Fruit fly (Drosophila melanogaster) whole organism, prepupa: ENCODE measurements around the gene CG15260.
A peak's percentile ranks its signal among the peaks of the same experiment; 100 is the strongest.

ENCODE experiments used
- Blimp-1 ChIP-seq: fragments of 200-800 bp; sonication (Bioruptor generic); optimal IDR thresholded peaks from 3 replicates; lab custom pipeline; 2017; ENCODE audit warnings: missing biosample characterization, missing genetic modification characterization, mild to moderate bottlenecking, moderate library complexity, missing genetic modification reagents
- CG10631 ChIP-seq: fragments of 200-800 bp; sonication (Bioruptor generic); optimal IDR thresholded peaks from 2 replicates; lab custom pipeline; 2016; ENCODE audit warnings: missing biosample characterization, missing genetic modification characterization
- CG10669 ChIP-seq: fragments of 200-800 bp; sonication (Bioruptor generic); optimal IDR thresholded peaks from 3 replicates; lab custom pipeline; 2018; ENCODE audit warnings: missing biosample characterization, mild to moderate bottlenecking, missing genetic modification characterization, moderate library complexity
- CG11294 ChIP-seq: fragments of 200-800 bp; sonication (Bioruptor generic); IDR thresholded peaks from 2 replicates; pipeline ENCODE4 v1.3.6; 2022; ENCODE audit warnings: missing biosample characterization, missing genetic modification characterization
- CG11762 ChIP-seq: fragments of 200-800 bp; sonication (Bioruptor generic); optimal IDR thresholded peaks from 3 replicates; lab custom pipeline; 2016; ENCODE audit warnings: missing biosample characterization, missing genetic modification characterization; ENCODE audit not compliant: insufficient read depth
- CG15336 ChIP-seq: fragments of 200-800 bp; sonication (Bioruptor generic); IDR thresholded peaks from 2 replicates; pipeline ENCODE4 v1.3.6; 2022; ENCODE audit warnings: missing biosample characterization, missing genetic modification characterization
- CG1621 ChIP-seq: fragments of 200-800 bp; sonication (Bioruptor generic); optimal IDR thresholded peaks from 3 replicates; lab custom pipeline; 2018; ENCODE audit warnings: missing biosample characterization, mild to moderate bottlenecking, missing genetic modification characterization
- CG16779 ChIP-seq: fragments of 200-800 bp; sonication (Bioruptor generic); optimal IDR thresholded peaks from 3 replicates; lab custom pipeline; 2017; ENCODE audit warnings: missing biosample characterization, mild to moderate bottlenecking, missing genetic modification characterization
- CG3032 ChIP-seq: fragments of 200-800 bp; optimal IDR thresholded peaks from 2 replicates; lab custom pipeline; 2019; ENCODE audit warnings: missing biosample characterization, mild to moderate bottlenecking, missing genetic modification characterization, moderate library complexity
- CG31627 ChIP-seq: fragments of 200-800 bp; sonication (Bioruptor generic); optimal IDR thresholded peaks from 3 replicates; lab custom pipeline; 2016; ENCODE audit warnings: missing biosample characterization, missing genetic modification characterization
- CG34406 ChIP-seq: fragments of 200-800 bp; sonication (Bioruptor generic); optimal IDR thresholded peaks from 3 replicates; lab custom pipeline; 2016; ENCODE audit warnings: missing biosample characterization, missing genetic modification characterization
- CG3919 ChIP-seq: fragments of 200-800 bp; sonication (Bioruptor generic); optimal IDR thresholded peaks from 3 replicates; lab custom pipeline; 2016; ENCODE audit warnings: missing biosample characterization, missing genetic modification characterization
- CG4318 ChIP-seq: fragments of 200-800 bp; sonication (Bioruptor generic); optimal IDR thresholded peaks from 3 replicates; lab custom pipeline; 2017; ENCODE audit warnings: missing biosample characterization, mild to moderate bottlenecking, missing genetic modification characterization
- CG6163 ChIP-seq: fragments of 200-800 bp; sonication (Bioruptor generic); IDR thresholded peaks from 3 replicates; pipeline ENCODE4 v1.3.6; 2022; ENCODE audit warnings: missing biosample characterization, missing genetic modification characterization
- CG6276 ChIP-seq: fragments of 200-800 bp; sonication (Bioruptor generic); optimal IDR thresholded peaks from 2 replicates; lab custom pipeline; 2017; ENCODE audit warnings: missing biosample characterization, mild to moderate bottlenecking, missing genetic modification characterization
- CG6808 ChIP-seq: fragments of 200-800 bp; sonication (Bioruptor generic); optimal IDR thresholded peaks from 3 replicates; lab custom pipeline; 2017; ENCODE audit warnings: missing biosample characterization, missing genetic modification characterization, mild to moderate bottlenecking, moderate library complexity, missing genetic modification reagents
- CG6854 ChIP-seq: fragments of 200-800 bp; sonication (Bioruptor generic); optimal IDR thresholded peaks from 2 replicates; lab custom pipeline; 2017; ENCODE audit warnings: missing biosample characterization, mild to moderate bottlenecking, missing genetic modification characterization
- CG7368 ChIP-seq: fragments of 200-800 bp; sonication (Bioruptor generic); optimal IDR thresholded peaks from 3 replicates; lab custom pipeline; 2016; ENCODE audit warnings: missing biosample characterization, missing genetic modification characterization
- CG8319 ChIP-seq: fragments of 200-800 bp; sonication (Bioruptor generic); optimal IDR thresholded peaks from 3 replicates; lab custom pipeline; 2016; ENCODE audit warnings: missing biosample characterization, missing genetic modification characterization
- CG8632 ChIP-seq: fragments of 200-800 bp; sonication (Bioruptor generic); optimal IDR thresholded peaks from 3 replicates; lab custom pipeline; 2016; ENCODE audit warnings: missing biosample characterization, missing genetic modification characterization
- CG9139 ChIP-seq: fragments of 200-800 bp; sonication (Bioruptor generic); optimal IDR thresholded peaks from 3 replicates; lab custom pipeline; 2017; ENCODE audit warnings: missing biosample characterization, mild to moderate bottlenecking, missing genetic modification characterization
- Eip75B ChIP-seq: fragments of 200-800 bp; sonication (Bioruptor generic); optimal IDR thresholded peaks from 3 replicates; lab custom pipeline; 2016; ENCODE audit warnings: missing biosample characterization, missing genetic modification characterization
- Eip78C ChIP-seq: fragments of 200-800 bp; sonication (Bioruptor generic); peaks from one replicate; lab custom pipeline; 2016; ENCODE audit warnings: missing biosample characterization, missing genetic modification characterization
- Ets21C ChIP-seq: fragments of 200-800 bp; sonication (Bioruptor generic); optimal IDR thresholded peaks from 3 replicates; lab custom pipeline; 2016; ENCODE audit warnings: missing biosample characterization, missing genetic modification characterization
- Ets96B ChIP-seq: fragments of 200-800 bp; optimal IDR thresholded peaks from 2 replicates; lab custom pipeline; 2019; ENCODE audit warnings: missing biosample characterization, mild to moderate bottlenecking, missing genetic modification characterization, moderate library complexity
- Gug ChIP-seq: fragments of 200-800 bp; sonication (Bioruptor generic); IDR thresholded peaks from 2 replicates; pipeline ENCODE4 v1.3.6; 2022; ENCODE audit warnings: missing biosample characterization, missing genetic modification characterization
- Hr38 ChIP-seq: sonication (Bioruptor generic); optimal IDR thresholded peaks from 2 replicates; lab custom pipeline; 2016; ENCODE audit warnings: missing biosample characterization, missing genetic modification characterization
- Hr4 ChIP-seq: fragments of 200-800 bp; sonication (Bioruptor generic); optimal IDR thresholded peaks from 3 replicates; lab custom pipeline; 2016; ENCODE audit warnings: missing biosample characterization, missing genetic modification characterization
- Lpt ChIP-seq: fragments of 200-800 bp; sonication (Bioruptor generic); optimal IDR thresholded peaks from 3 replicates; lab custom pipeline; 2016; ENCODE audit warnings: missing biosample characterization, missing genetic modification characterization
- Met ChIP-seq: fragments of 200-800 bp; sonication (Bioruptor generic); optimal IDR thresholded peaks from 3 replicates; lab custom pipeline; 2016; ENCODE audit warnings: missing biosample characterization, missing genetic modification characterization
- OdsH ChIP-seq: fragments of 200-800 bp; sonication (Bioruptor generic); optimal IDR thresholded peaks from 3 replicates; lab custom pipeline; 2016; ENCODE audit warnings: missing biosample characterization, missing genetic modification characterization
- Sox14 ChIP-seq: fragments of 200-800 bp; sonication (Bioruptor generic); optimal IDR thresholded peaks from 3 replicates; lab custom pipeline; 2016; ENCODE audit warnings: missing biosample characterization, missing genetic modification characterization
- achi ChIP-seq: fragments of 200-800 bp; sonication (Bioruptor generic); optimal IDR thresholded peaks from 3 replicates; lab custom pipeline; 2016; ENCODE audit warnings: missing biosample characterization, missing genetic modification characterization
- cyc ChIP-seq: fragments of 200-800 bp; sonication (Bioruptor generic); optimal IDR thresholded peaks from 3 replicates; lab custom pipeline; 2016; ENCODE audit warnings: missing biosample characterization, missing genetic modification characterization
- dsx ChIP-seq: fragments of 200-800 bp; optimal IDR thresholded peaks from 3 replicates; lab custom pipeline; 2019; ENCODE audit warnings: missing biosample characterization, mild to moderate bottlenecking, missing genetic modification characterization, moderate library complexity; ENCODE audit not compliant: poor library complexity, severe bottlenecking
- eg ChIP-seq: fragments of 200-800 bp; sonication (Bioruptor generic); IDR thresholded peaks from 3 replicates; pipeline ENCODE4 v1.3.6; 2022; ENCODE audit warnings: missing biosample characterization, missing genetic modification characterization
- esn ChIP-seq: fragments of 200-800 bp; sonication (Bioruptor generic); optimal IDR thresholded peaks from 2 replicates; lab custom pipeline; 2016; ENCODE audit warnings: missing biosample characterization, mild to moderate bottlenecking, missing genetic modification characterization, moderate library complexity
- fd85E ChIP-seq: fragments of 200-800 bp; sonication (Bioruptor generic); optimal IDR thresholded peaks from 3 replicates; lab custom pipeline; 2016; ENCODE audit warnings: missing biosample characterization, missing genetic modification characterization
- fkh ChIP-seq: fragments of 200-800 bp; sonication (Bioruptor generic); optimal IDR thresholded peaks from 3 replicates; lab custom pipeline; 2017; ENCODE audit warnings: missing biosample characterization, mild to moderate bottlenecking, missing genetic modification characterization, moderate library complexity
- net ChIP-seq: fragments of 200-800 bp; sonication (Bioruptor generic); optimal IDR thresholded peaks from 3 replicates; lab custom pipeline; 2016; ENCODE audit warnings: missing biosample characterization, missing genetic modification characterization
- pdm3 ChIP-seq: fragments of 200-800 bp; sonication (Bioruptor generic); optimal IDR thresholded peaks from 3 replicates; lab custom pipeline; 2016; ENCODE audit warnings: missing biosample characterization, missing genetic modification characterization
- ss ChIP-seq, 2 experiments: fragments of 200-800 bp; sonication (Bioruptor generic); optimal IDR thresholded peaks; 2 replicates in 1 of 2; 3 replicates in 1 of 2; lab custom pipeline; 2017 to 2018; ENCODE audit warnings: mild to moderate bottlenecking in 2 of 2, missing biosample characterization in 2 of 2, missing genetic modification characterization in 2 of 2, moderate library complexity in 1 of 2
- topi ChIP-seq: fragments of 200-800 bp; sonication (Bioruptor generic); optimal IDR thresholded peaks from 3 replicates; lab custom pipeline; 2016; ENCODE audit warnings: missing biosample characterization, missing genetic modification characterization
- vri ChIP-seq: fragments of 200-800 bp; sonication (Bioruptor generic); optimal IDR thresholded peaks from 3 replicates; lab custom pipeline; 2016; ENCODE audit warnings: missing biosample characterization, mild to moderate bottlenecking, missing genetic modification characterization

Gene CG15260

DNA sequence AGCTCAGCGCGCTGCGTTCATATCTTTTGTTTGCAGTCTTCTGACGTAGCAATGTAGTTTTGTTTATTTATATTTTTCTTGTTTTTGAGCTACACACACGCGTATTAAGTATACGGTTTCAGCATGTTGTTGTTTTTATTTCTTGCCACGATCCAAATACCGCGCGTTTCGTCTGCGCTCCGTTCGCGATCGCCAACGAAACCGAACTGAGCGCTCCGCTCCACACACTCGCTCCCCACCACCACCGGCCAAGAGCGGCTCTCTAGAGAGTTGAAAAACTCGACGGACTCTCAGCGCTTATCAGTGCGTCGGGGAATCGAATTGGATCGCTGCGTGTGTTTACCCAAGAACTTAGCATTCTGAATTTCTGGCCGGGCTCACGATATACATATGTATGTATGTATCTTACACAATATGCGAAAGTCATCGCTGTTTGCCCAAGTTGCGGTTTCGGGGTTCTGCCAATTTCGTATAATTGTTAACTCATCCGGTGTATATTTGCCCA lies 27.5 kb downstream of the CG15260 start, which contains the start of gene yuri (continued):
- no peak for TF ChIP-seq CG4318
- TF ChIP-seq Hr4 (GFP tag; lab: Kevin White, UChicago): no peak
- peak; percentile 81 for TF ChIP-seq eg (GFP tag; lab: Robert Waterston, UW)
- no peak for TF ChIP-seq CG31627
- TF ChIP-seq vri (GFP tag; lab: Kevin White, UChicago): peak; percentile 87
- TF ChIP-seq CG10631 (GFP tag; lab: Kevin White, UChicago): no peak
- peak; percentile 61 for TF ChIP-seq CG3032 (tag; lab: Kevin White, UChicago)
- no peak for TF ChIP-seq Sox14 (GFP tag; lab: Kevin White, UChicago)
- TF ChIP-seq topi: no peak
- TF ChIP-seq CG34406: peak; percentile 40
- no peak for TF ChIP-seq cyc (GFP tag; lab: Kevin White, UChicago)
- peak; percentile 87 for TF ChIP-seq Eip78C (GFP tag; lab: Kevin White, UChicago)
- TF ChIP-seq Hr38 (GFP tag; lab: Kevin White, UChicago): no peak
- peak; percentile 67 for TF ChIP-seq Lpt (GFP tag; lab: Kevin White, UChicago)
- peak; percentile 68 for TF ChIP-seq Ets96B (tag; lab: Kevin White, UChicago)
- TF ChIP-seq CG10669 (GFP tag; lab: Kevin White, UChicago): peak; percentile 53
- peak; percentile 81 for TF ChIP-seq dsx (GFP tag; lab: Kevin White, UChicago)
- no peak for TF ChIP-seq CG8319 (GFP tag; lab: Kevin White, UChicago)
- no peak for TF ChIP-seq CG11762 (GFP tag; lab: Kevin White, UChicago)
- TF ChIP-seq CG9139 (GFP tag; lab: Kevin White, UChicago): peak; percentile 89
- TF ChIP-seq pdm3 (GFP tag; lab: Kevin White, UChicago): no peak
- TF ChIP-seq CG3919 (GFP tag; lab: Kevin White, UChicago): peak; percentile 60
- no peak for TF ChIP-seq fd85E (GFP tag; lab: Kevin White, UChicago)
- TF ChIP-seq CG6808 (GFP tag; lab: Kevin White, UChicago): peak; percentile 76
- peak; percentile 88 for TF ChIP-seq CG16779
- peak; percentile 79 for TF ChIP-seq CG6854
- peak; percentile 69 for TF ChIP-seq CG6276 (GFP tag; lab: Kevin White, UChicago)
- peak; percentile 32 for TF ChIP-seq CG8632 (GFP tag; lab: Kevin White, UChicago)
- peak; percentile 9 for TF ChIP-seq Blimp-1 (GFP tag; lab: Kevin White, UChicago)
- peak; percentile 48 for TF ChIP-seq net
- TF ChIP-seq OdsH (GFP tag; lab: Kevin White, UChicago): no peak

DNA sequence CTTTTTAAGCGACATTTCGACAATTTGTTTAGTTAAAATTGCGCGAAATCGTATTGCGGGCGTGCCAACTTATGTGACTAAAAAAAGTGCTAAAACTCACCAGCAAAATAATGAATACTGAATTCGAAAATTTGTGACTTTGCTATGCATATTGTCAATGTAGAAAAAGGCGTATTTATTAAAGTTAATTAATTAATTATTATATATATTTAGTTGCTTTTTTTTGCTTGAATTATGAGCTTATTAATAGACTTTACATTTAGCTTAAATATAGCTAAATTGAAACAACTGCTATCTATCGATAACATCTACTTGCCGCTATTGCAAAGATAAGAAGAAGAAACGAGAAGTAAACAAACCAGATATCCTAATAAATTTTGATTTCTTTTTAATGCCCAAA lies 35.8 kb downstream of the CG15260 start, which contains the start of the genes PolD3 and Uxt:
PolD3 (minus strand) TSS at position 56 of the 400 bp plus-strand sequence.
Uxt (plus strand) TSS at position 333 of the 400 bp plus-strand sequence.
- TF ChIP-seq CG10669 (GFP tag; lab: Kevin White, UChicago) (no peak), fkh (peak; percentile 80)

- TF ChIP-seq CG16779 (no peak), CG15336 (GFP tag; lab: Robert Waterston, UW) (peak; percentile 47; the same call in 1 of the 2 replicates), Ets21C (GFP tag; lab: Kevin White, UChicago) (no peak), CG4318 (no peak), Ets96B (tag; lab: Kevin White, UChicago) (peak; percentile 52), CG6163 (GFP tag; lab: Robert Waterston, UW) (peak; percentile 64; the same call in 2 of the 3 replicates), Met (GFP tag; lab: Kevin White, UChicago) (no peak), esn (peak; percentile 64), fd85E (GFP tag; lab: Kevin White, UChicago) (no peak), CG6276 (GFP tag; lab: Kevin White, UChicago) (no peak), CG31627 (peak; percentile 47), eg (GFP tag; lab: Robert Waterston, UW) (peak; percentile 44), Blimp-1 (GFP tag; lab: Kevin White, UChicago) (no peak), CG6854 (no peak), pdm3 (GFP tag; lab: Kevin White, UChicago) (no peak), CG10669 (GFP tag; lab: Kevin White, UChicago) (peak; percentile 57), ss (GFP tag; optimal IDR thresholded peaks at IDR 0.05; lab: Kevin White, UChicago) (peak in 1 of 2 experiments; percentile 35), vri (GFP tag; lab: Kevin White, UChicago) (no peak), CG11294 (GFP tag; lab: Robert Waterston, UW) (no peak), CG10631 (GFP tag; lab: Kevin White, UChicago) (peak; percentile 20), achi (peak; percentile 32), CG1621 (peak; percentile 19), Gug (GFP tag; lab: Robert Waterston, UW) (peak; percentile 45; the same call in 1 of the 2 replicates), Eip75B (no peak), CG7368 (GFP tag; lab: Kevin White, UChicago) (no peak), CG34406 (peak; percentile 48)
These were observed 37.7 kb downstream of the CG15260 start for dm6 chr2L:15254229-15254861.
